Fruit fly (Drosophila melanogaster) whole organism, embryonic: ENCODE data around the gene CheB38c.

Experiments
- B-H2 ChIP-seq: fragments of 200-800 bp; sonication (Bioruptor generic); optimal IDR thresholded peaks from 2 replicates; lab custom pipeline; 2018; ENCODE audit warnings: missing biosample characterization, mild to moderate bottlenecking, missing genetic modification characterization
- CG10274 ChIP-seq: fragments of 200-800 bp; sonication (Bioruptor generic); optimal IDR thresholded peaks from 3 replicates; lab custom pipeline; 2017; ENCODE audit warnings: missing biosample characterization, mild to moderate bottlenecking, missing genetic modification characterization
- CG11085 ChIP-seq: fragments of 200-800 bp; sonication (Bioruptor generic); IDR thresholded peaks from 2 replicates; pipeline ENCODE4 v1.3.6; 2022; ENCODE audit warnings: missing biosample characterization, missing genetic modification characterization
- CG11696 ChIP-seq: fragments of 200-800 bp; sonication (Bioruptor generic); IDR thresholded peaks from 2 replicates; pipeline ENCODE4 v1.3.6; 2022; ENCODE audit warnings: missing biosample characterization, missing genetic modification characterization
- CG12659 ChIP-seq: fragments of 200-800 bp; sonication (Bioruptor generic); optimal IDR thresholded peaks from 3 replicates; lab custom pipeline; 2017; ENCODE audit warnings: mild to moderate bottlenecking, missing biosample characterization, missing genetic modification reagents, missing genetic modification characterization
- CG12942 ChIP-seq: fragments of 200-800 bp; sonication (Bioruptor generic); optimal IDR thresholded peaks from 3 replicates; lab custom pipeline; 2016; ENCODE audit warnings: missing biosample characterization, missing genetic modification characterization
- CG14965 ChIP-seq: fragments of 200-800 bp; sonication (Bioruptor generic); optimal IDR thresholded peaks from 2 replicates; lab custom pipeline; 2016; ENCODE audit warnings: missing biosample characterization, missing genetic modification characterization, borderline replicate concordance
- CG1647 ChIP-seq: fragments of 200-800 bp; sonication (Bioruptor generic); optimal IDR thresholded peaks from 3 replicates; lab custom pipeline; 2016; ENCODE audit warnings: missing biosample characterization, missing genetic modification characterization
- CG16815 ChIP-seq: fragments of 200-800 bp; sonication (Bioruptor generic); optimal IDR thresholded peaks from 3 replicates; lab custom pipeline; 2017; ENCODE audit warnings: missing biosample characterization, mild to moderate bottlenecking, missing genetic modification characterization
- CG17361 ChIP-seq: fragments of 200-800 bp; sonication (Bioruptor generic); IDR thresholded peaks from 3 replicates; pipeline ENCODE4 v1.3.6; 2022; ENCODE audit warnings: missing biosample characterization, missing genetic modification characterization
- CG2129 ChIP-seq: fragments of 200-800 bp; sonication (Bioruptor generic); IDR thresholded peaks from 2 replicates; pipeline ENCODE4 v1.3.6; 2022; ENCODE audit warnings: missing biosample characterization, missing genetic modification characterization; ENCODE audit not compliant: partially characterized antibody
- CG2889 ChIP-seq: fragments of 200-800 bp; sonication (Bioruptor generic); IDR thresholded peaks from 3 replicates; pipeline ENCODE4 v1.3.6; 2022; ENCODE audit warnings: missing biosample characterization, missing genetic modification characterization
- CG30431 ChIP-seq: fragments of 200-800 bp; sonication (Bioruptor generic); optimal IDR thresholded peaks from 2 replicates; lab custom pipeline; 2017; ENCODE audit warnings: missing biosample characterization, missing genetic modification characterization
- CG32767 ChIP-seq: fragments of 200-800 bp; sonication (Bioruptor generic); IDR thresholded peaks from 2 replicates; pipeline ENCODE4 v1.3.6; 2022; ENCODE audit warnings: missing biosample characterization, missing genetic modification characterization
- CG3407 ChIP-seq: fragments of 200-800 bp; sonication (Bioruptor generic); optimal IDR thresholded peaks from 2 replicates; lab custom pipeline; 2018; ENCODE audit warnings: missing biosample characterization, mild to moderate bottlenecking, missing genetic modification characterization
- CG3847 ChIP-seq: fragments of 200-800 bp; sonication (Bioruptor generic); IDR thresholded peaks from 2 replicates; pipeline ENCODE4 v1.3.6; 2022; ENCODE audit warnings: missing biosample characterization, missing genetic modification characterization
- CG4404 ChIP-seq: fragments of 200-800 bp; sonication (Bioruptor generic); IDR thresholded peaks from 2 replicates; pipeline ENCODE4 v1.3.6; 2022; ENCODE audit warnings: missing biosample characterization, missing genetic modification characterization
- CG5953 ChIP-seq: fragments of 200-800 bp; sonication (Bioruptor generic); IDR thresholded peaks from 2 replicates; pipeline ENCODE4 v1.3.6; 2022; ENCODE audit warnings: missing biosample characterization, missing genetic modification characterization
- CG6683 ChIP-seq: fragments of 200-800 bp; sonication (Bioruptor generic); optimal IDR thresholded peaks from 2 replicates; lab custom pipeline; 2017; ENCODE audit warnings: missing biosample characterization, mild to moderate bottlenecking, missing genetic modification characterization, missing genetic modification reagents
- CG6854 ChIP-seq: fragments of 200-800 bp; sonication (Bioruptor generic); optimal IDR thresholded peaks from 3 replicates; lab custom pipeline; 2017; ENCODE audit warnings: missing biosample characterization, mild to moderate bottlenecking, missing genetic modification characterization
- CHES-1-like ChIP-seq: fragments of 200-800 bp; sonication (Bioruptor generic); optimal IDR thresholded peaks from 2 replicates; lab custom pipeline; 2016; ENCODE audit warnings: missing biosample characterization, missing genetic modification characterization
- CTCF ChIP-seq: fragments of 200-800 bp; sonication (Bioruptor generic); optimal IDR thresholded peaks from 2 replicates; lab custom pipeline; 2017; ENCODE audit warnings: missing biosample characterization, mild to moderate bottlenecking, missing genetic modification characterization, moderate library complexity
- Chrac-16 ChIP-seq: fragments of 200-800 bp; sonication (Bioruptor generic); optimal IDR thresholded peaks from 3 replicates; lab custom pipeline; 2016; ENCODE audit warnings: missing biosample characterization, missing genetic modification characterization
- D ChIP-seq, 2 experiments: fragments of 200-800 bp in 1 of 2; fragments of >200 bp in 1 of 2; sonication (Bioruptor generic) in 1 of 2; optimal IDR thresholded peaks; 2 replicates in 1 of 2; 3 replicates in 1 of 2; lab custom pipeline; 2017; ENCODE audit warnings: mild to moderate bottlenecking in 1 of 2, missing biosample characterization in 1 of 2, missing genetic modification characterization in 1 of 2, missing genetic modification reagents in 1 of 2
- D19A ChIP-seq: fragments of 200-800 bp; optimal IDR thresholded peaks from 3 replicates; lab custom pipeline; 2019; ENCODE audit warnings: missing biosample characterization, mild to moderate bottlenecking, missing genetic modification characterization, moderate library complexity
- Ets97D ChIP-seq: fragments of 200-800 bp; sonication (Bioruptor generic); optimal IDR thresholded peaks from 3 replicates; lab custom pipeline; 2016; ENCODE audit warnings: missing biosample characterization, missing genetic modification characterization
- HmgZ ChIP-seq: fragments of 200-800 bp; sonication (Bioruptor generic); optimal IDR thresholded peaks from 2 replicates; lab custom pipeline; 2018; ENCODE audit warnings: missing biosample characterization, mild to moderate bottlenecking, missing genetic modification characterization
- MBD-R2 ChIP-seq: fragments of 200-800 bp; sonication (Bioruptor generic); IDR thresholded peaks from 2 replicates; pipeline ENCODE4 v1.3.6; 2022; ENCODE audit warnings: missing biosample characterization, missing genetic modification characterization
- Max ChIP-seq: fragments of 200-800 bp; sonication (Bioruptor generic); optimal IDR thresholded peaks from 2 replicates; lab custom pipeline; 2016; ENCODE audit warnings: missing biosample characterization, mild to moderate bottlenecking, missing genetic modification characterization
- PHDP ChIP-seq: fragments of 200-800 bp; sonication (Bioruptor generic); optimal IDR thresholded peaks from 3 replicates; lab custom pipeline; 2018; ENCODE audit warnings: missing biosample characterization, mild to moderate bottlenecking, missing genetic modification characterization, moderate library complexity
- Sox100B ChIP-seq: fragments of 200-800 bp; sonication (Bioruptor generic); optimal IDR thresholded peaks from 3 replicates; lab custom pipeline; 2018; ENCODE audit warnings: missing biosample characterization, mild to moderate bottlenecking, missing genetic modification characterization
- Xbp1 ChIP-seq: fragments of 200-800 bp; sonication (Bioruptor generic); optimal IDR thresholded peaks from 3 replicates; lab custom pipeline; 2016; ENCODE audit warnings: missing biosample characterization, mild to moderate bottlenecking, missing genetic modification characterization
- amos ChIP-seq: fragments of 200-800 bp; sonication (Bioruptor generic); IDR thresholded peaks from 2 replicates; pipeline ENCODE4 v1.3.6; 2022; ENCODE audit warnings: missing biosample characterization, missing genetic modification characterization; ENCODE audit not compliant: partially characterized antibody
- ap ChIP-seq: fragments of 200-800 bp; sonication (Bioruptor generic); IDR thresholded peaks from 2 replicates; pipeline ENCODE4 v1.3.6; 2022; ENCODE audit warnings: missing biosample characterization, missing genetic modification characterization
- ara ChIP-seq: fragments of 200-800 bp; sonication (Bioruptor generic); IDR thresholded peaks from 2 replicates; pipeline ENCODE4 v1.3.6; 2022; ENCODE audit warnings: missing biosample characterization, missing genetic modification characterization
- chn ChIP-seq: fragments of 200-800 bp; sonication (Bioruptor generic); optimal IDR thresholded peaks from 2 replicates; lab custom pipeline; 2016; ENCODE audit warnings: missing biosample characterization, missing genetic modification characterization
- dan ChIP-seq: fragments of 200-800 bp; sonication (Bioruptor generic); IDR thresholded peaks from 2 replicates; pipeline ENCODE4 v1.3.6; 2022; ENCODE audit warnings: missing biosample characterization, missing genetic modification characterization
- dmrt11E ChIP-seq: fragments of 200-800 bp; sonication (Bioruptor generic); optimal IDR thresholded peaks from 3 replicates; lab custom pipeline; 2018; ENCODE audit warnings: missing biosample characterization, mild to moderate bottlenecking, missing genetic modification characterization, moderate library complexity
- gcm ChIP-seq: fragments of 200-800 bp; sonication (Bioruptor generic); optimal IDR thresholded peaks from 2 replicates; lab custom pipeline; 2019; ENCODE audit warnings: missing biosample characterization, mild to moderate bottlenecking, missing genetic modification characterization, moderate library complexity
- gem ChIP-seq: fragments of 200-800 bp; sonication (Bioruptor generic); optimal IDR thresholded peaks from 2 replicates; lab custom pipeline; 2019; ENCODE audit warnings: missing biosample characterization, mild to moderate bottlenecking, missing genetic modification characterization, moderate library complexity
- gsb ChIP-seq: fragments of 200-800 bp; sonication (Bioruptor generic); IDR thresholded peaks from 2 replicates; pipeline ENCODE4 v1.3.6; 2022; ENCODE audit warnings: missing biosample characterization, missing genetic modification characterization
- h ChIP-seq: fragments of >200 bp; optimal IDR thresholded peaks from 2 replicates; lab custom pipeline; 2017
- lbe ChIP-seq: fragments of 200-800 bp; sonication (Bioruptor generic); optimal IDR thresholded peaks from 2 replicates; lab custom pipeline; 2016; ENCODE audit warnings: missing biosample characterization, mild to moderate bottlenecking, missing genetic modification characterization
- oc ChIP-seq: fragments of 200-800 bp; sonication (Bioruptor generic); optimal IDR thresholded peaks from 2 replicates; lab custom pipeline; 2018; ENCODE audit warnings: missing biosample characterization, mild to moderate bottlenecking, missing genetic modification characterization, moderate library complexity
- otp ChIP-seq: fragments of 200-800 bp; sonication (Bioruptor generic); IDR thresholded peaks from 3 replicates; pipeline ENCODE4, ENCODE4 v1.3.6; 2022; ENCODE audit warnings: missing biosample characterization, missing genetic modification characterization
- peb ChIP-seq: fragments of 200-800 bp; sonication (Bioruptor generic); IDR thresholded peaks from 2 replicates; pipeline ENCODE4 v1.3.6; 2022; ENCODE audit warnings: missing biosample characterization, missing genetic modification characterization
- pfk ChIP-seq: fragments of 200-800 bp; sonication (Bioruptor generic); optimal IDR thresholded peaks from 2 replicates; lab custom pipeline; 2018; ENCODE audit warnings: missing biosample characterization, mild to moderate bottlenecking, missing genetic modification characterization, moderate library complexity
- seq ChIP-seq: fragments of 200-800 bp; sonication (Bioruptor generic); IDR thresholded peaks from 2 replicates; pipeline ENCODE4 v1.3.6; 2022; ENCODE audit warnings: missing biosample characterization, missing genetic modification characterization
- slbo ChIP-seq: fragments of 200-800 bp; sonication (Bioruptor generic); IDR thresholded peaks from 2 replicates; pipeline ENCODE4 v1.3.6; 2022; ENCODE audit warnings: missing biosample characterization, missing genetic modification characterization
- vvl ChIP-seq: fragments of 200-800 bp; sonication (Bioruptor generic); IDR thresholded peaks from 2 replicates; pipeline ENCODE4 v1.3.6; 2022; ENCODE audit warnings: missing biosample characterization, missing genetic modification characterization

Gene CheB38c

dm6 chr2L:20858371-20859340, 38.0 kb upstream of the CheB38c start, which contains the start of gene bero (continued):
- no peak for TF ChIP-seq CG2129
- no peak for TF ChIP-seq pfk
- no peak for TF ChIP-seq CG11696 (GFP tag; lab: Robert Waterston, UW)
- no peak for TF ChIP-seq CG6683 (GFP tag; lab: Kevin White, UChicago)
- TF ChIP-seq dmrt11E (tag; lab: Kevin White, UChicago): no peak
- no peak for TF ChIP-seq MBD-R2 (GFP tag; lab: Robert Waterston, UW)
- TF ChIP-seq CHES-1-like (GFP tag; lab: Kevin White, UChicago): no peak
- TF ChIP-seq slbo (GFP tag; lab: Robert Waterston, UW): peak; percentile 36; the same call in 1 of the 2 replicates
- TF ChIP-seq vvl (GFP tag; lab: Robert Waterston, UW): peak; percentile 58; the same call in 1 of the 2 replicates
- peak; percentile 3 for TF ChIP-seq gem
- TF ChIP-seq gcm (GFP tag; lab: Kevin White, UChicago): no peak
- TF ChIP-seq CTCF (GFP tag; lab: Kevin White, UChicago): peak; percentile 13
- no peak for TF ChIP-seq Chrac-16
- no peak for TF ChIP-seq CG5953 (GFP tag; lab: Robert Waterston, UW)
- TF ChIP-seq dan (GFP tag; lab: Robert Waterston, UW): no peak
- TF ChIP-seq Max (GFP tag; lab: Kevin White, UChicago): no peak
- TF ChIP-seq peb (GFP tag; lab: Robert Waterston, UW): no peak
- no peak for TF ChIP-seq ap (GFP tag; lab: Robert Waterston, UW)
- TF ChIP-seq D (optimal IDR thresholded peaks at IDR 0.05; lab: Kevin White, UChicago): no peak
- no peak for TF ChIP-seq D (GFP tag; optimal IDR thresholded peaks at IDR 0.05; lab: Kevin White, UChicago)
- no peak for TF ChIP-seq CG2889 (GFP tag; lab: Robert Waterston, UW)
- TF ChIP-seq Sox100B (GFP tag; lab: Kevin White, UChicago): no peak
- no peak for TF ChIP-seq CG30431 (GFP tag; lab: Kevin White, UChicago)
- TF ChIP-seq CG3407: no peak
- TF ChIP-seq CG17361 (GFP tag; lab: Robert Waterston, UW): no peak
- TF ChIP-seq lbe (GFP tag; lab: Kevin White, UChicago): no peak
- no peak for TF ChIP-seq CG11085
- TF ChIP-seq seq: no peak
- no peak for TF ChIP-seq CG32767 (GFP tag; lab: Robert Waterston, UW)
- no peak for TF ChIP-seq oc
- TF ChIP-seq Ets97D (GFP tag; lab: Kevin White, UChicago): no peak
- no peak for TF ChIP-seq h
- TF ChIP-seq CG12942: no peak
- TF ChIP-seq CG3847 (GFP tag; lab: Robert Waterston, UW): no peak
- TF ChIP-seq CG16815 (GFP tag; lab: Kevin White, UChicago): no peak
- no peak for TF ChIP-seq PHDP (tag; lab: Kevin White, UChicago)
- TF ChIP-seq CG12659 (GFP tag; lab: Kevin White, UChicago): no peak
- no peak for TF ChIP-seq ara (GFP tag; lab: Robert Waterston, UW)
- peak; percentile 41; the same call in 1 of the 2 replicates for TF ChIP-seq amos (GFP tag; lab: Robert Waterston, UW)
- no peak for TF ChIP-seq CG14965 (GFP tag; lab: Kevin White, UChicago)
- peak; percentile 24; the same call in 1 of the 3 replicates for TF ChIP-seq otp (GFP tag; lab: Robert Waterston, UW)
- no peak for TF ChIP-seq gsb (GFP tag; lab: Robert Waterston, UW)
- no peak for TF ChIP-seq CG4404 (GFP tag; lab: Robert Waterston, UW)
- no peak for TF ChIP-seq B-H2 (GFP tag; lab: Kevin White, UChicago)
- TF ChIP-seq chn (GFP tag; lab: Kevin White, UChicago): no peak
- no peak for TF ChIP-seq CG10274 (GFP tag; lab: Kevin White, UChicago)
- TF ChIP-seq CG1647: no peak
- no peak for TF ChIP-seq CG6854
- no peak for TF ChIP-seq Xbp1 (GFP tag; lab: Kevin White, UChicago)
- TF ChIP-seq D19A (tag; lab: Kevin White, UChicago): peak; percentile 19
- no peak for TF ChIP-seq HmgZ (tag; lab: Kevin White, UChicago)
